Fruit fly (Drosophila melanogaster) whole organism, wandering third instar larva: ENCODE data around the gene CG15169.

ENCODE experiments used
- Hr78 ChIP-seq: fragments of >200 bp; optimal IDR thresholded peaks from 2 replicates; lab custom pipeline; 2017; ENCODE audit warnings: missing biosample characterization, missing genetic modification characterization
- br ChIP-seq: fragments of 200-800 bp; sonication (Bioruptor generic); optimal IDR thresholded peaks from 2 replicates; lab custom pipeline; 2016; ENCODE audit warnings: missing biosample characterization, missing genetic modification characterization
- woc ChIP-seq: sonication (Bioruptor generic); optimal IDR thresholded peaks from 2 replicates; lab custom pipeline; 2016; ENCODE audit warnings: missing biosample characterization, mild to moderate bottlenecking, missing genetic modification characterization

- no peak for TF ChIP-seq woc (GFP tag; lab: Kevin White, UChicago)
- no peak for TF ChIP-seq br (GFP tag; lab: Kevin White, UChicago)
- no peak for TF ChIP-seq Hr78 (GFP tag; lab: Kevin White, UChicago)
These were observed 33.9 kb downstream of the CG15169 start for dm6 chr2L:19024744-19025059.
